Fruit fly (Drosophila melanogaster): Measurements from ENCODE around the gene CG7974.

The CG7974 gene

DNA sequence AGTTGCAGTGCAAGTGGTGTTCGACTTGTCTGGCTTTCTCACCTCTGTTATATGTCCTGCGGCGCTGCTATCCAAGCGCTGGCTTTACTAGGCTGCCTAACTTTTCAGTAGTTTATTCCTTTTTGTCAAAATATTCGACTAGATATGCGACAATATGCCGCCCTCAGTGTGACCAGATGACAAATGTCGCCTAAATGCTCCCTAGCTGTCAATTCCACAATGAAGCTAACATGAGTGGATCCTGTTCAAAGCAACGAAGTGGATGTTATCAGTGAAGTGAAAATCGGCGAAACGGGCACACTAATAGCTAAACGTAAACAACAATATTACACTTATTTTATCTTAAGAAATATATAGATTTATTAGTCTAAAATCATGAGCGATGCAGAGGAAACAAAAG is at the start of gene CG7974, which contains the start of gene Srrm234:
Gene CG7974, plus strand, starts transcription at position 263 of the 400 bp plus-strand sequence.
Gene Srrm234, minus strand, starts transcription at position 189 of the 400 bp plus-strand sequence.
- TF ChIP-seq Pif1B (GFP tag; optimal IDR thresholded peaks at IDR 0.05) (no peak), gl (tag; optimal IDR thresholded peaks at IDR 0.05) (no peak)

- TF ChIP-seq Ets98B (GFP tag; IDR thresholded peaks at IDR 0.05) = no peak
- no peak for TF ChIP-seq CG4496 (GFP tag; IDR thresholded peaks at IDR 0.05)
- TF ChIP-seq CG13204 (GFP tag; optimal IDR thresholded peaks at IDR 0.05) = no peak
- no peak for TF ChIP-seq D1 (tag; optimal IDR thresholded peaks at IDR 0.05)
- TF ChIP-seq CG15710 (tag; optimal IDR thresholded peaks at IDR 0.05) = no peak
- no peak for TF ChIP-seq CG12605 (GFP tag; IDR thresholded peaks at IDR 0.05)
- no peak for TF ChIP-seq gl (tag; optimal IDR thresholded peaks at IDR 0.05)
- TF ChIP-seq Snoo (tag; optimal IDR thresholded peaks at IDR 0.05) = no peak
- no peak for TF ChIP-seq CG17806 (tag; optimal IDR thresholded peaks at IDR 0.05)
Measured at dm6 chr3L:1615701-1616100, 49.2 kb upstream of the CG7974 start, which contains the start of gene CG12105. CG12105 (minus strand) TSS chr3L:1615801.

DNA sequence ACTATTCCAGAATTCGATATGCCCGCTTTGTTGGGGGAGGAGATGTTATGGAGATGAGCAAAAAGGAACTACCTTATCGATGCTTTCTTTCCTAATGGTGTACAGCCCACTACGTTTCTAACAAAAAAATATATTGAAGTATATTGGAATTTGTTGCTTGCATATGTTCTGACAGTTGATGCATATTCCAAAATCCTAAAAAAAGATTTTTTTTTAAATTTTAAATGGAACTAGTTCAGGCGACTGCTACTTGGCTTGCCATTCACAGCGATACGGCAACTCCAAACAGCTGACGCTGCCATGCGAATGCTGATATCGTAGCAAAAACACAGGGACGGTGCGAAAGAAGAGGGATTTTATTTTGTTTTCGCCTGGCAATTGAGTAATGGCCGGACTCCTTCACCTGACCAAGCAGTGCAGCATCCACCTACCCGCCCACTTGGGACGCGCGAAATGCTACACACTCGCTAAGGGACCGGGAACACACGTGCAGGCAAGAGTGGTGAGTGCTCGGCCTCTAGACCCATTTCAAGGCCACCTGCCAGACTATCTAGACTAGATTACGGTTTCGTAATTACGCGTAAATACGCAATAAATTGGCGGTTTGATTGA is 46.7 kb upstream of the CG7974 start, which contains the start of the genes CG13926, ABCB7 and CG33230:
Gene CG13926, minus strand, starts transcription at position 43 of the 612 bp plus-strand sequence.
Gene ABCB7, plus strand, starts transcription at position 299 of the 612 bp plus-strand sequence.
Gene CG33230, plus strand, starts transcription at position 299 of the 612 bp plus-strand sequence.
- TF ChIP-seq Ets98B (GFP tag; IDR thresholded peaks at IDR 0.05) (0 out of 2 replicates have a peak, but pooled peaks have one; percentile 17), fd96Ca (GFP tag; IDR thresholded peaks at IDR 0.05) (no peak), CG8159 (tag; optimal IDR thresholded peaks at IDR 0.05) (peak; percentile 23), CG8301 (tag; optimal IDR thresholded peaks at IDR 0.05) (no peak), CG15710 (tag; optimal IDR thresholded peaks at IDR 0.05) (peak; percentile 6)

DNA sequence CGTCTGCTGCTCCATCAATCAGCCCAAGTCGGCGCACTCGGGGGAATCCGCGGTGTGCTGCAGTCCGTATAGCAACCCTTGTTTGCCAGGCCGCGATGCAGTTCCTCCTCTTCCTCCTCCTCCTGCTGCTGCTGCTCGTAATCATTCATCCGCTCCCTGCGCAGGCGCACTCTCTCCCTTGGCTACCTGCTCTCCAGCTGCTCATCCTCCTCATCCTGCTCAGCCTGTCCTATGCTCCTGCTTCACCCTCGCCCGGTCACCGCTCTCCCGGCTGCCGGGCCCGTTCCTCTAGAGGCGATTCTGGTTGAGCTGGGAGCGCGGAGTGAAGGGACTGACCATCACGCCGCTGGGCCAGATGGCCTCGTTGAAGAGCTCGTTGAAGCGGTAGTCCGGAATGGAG is 38.0 kb upstream of the CG7974 start:
- TF ChIP-seq CG13204 (GFP tag; optimal IDR thresholded peaks at IDR 0.05) = peak; percentile 12
- no peak for TF ChIP-seq Pif1A (GFP tag; optimal IDR thresholded peaks at IDR 0.05)
- no peak for TF ChIP-seq CG10348 (GFP tag; IDR thresholded peaks at IDR 0.05)

DNA sequence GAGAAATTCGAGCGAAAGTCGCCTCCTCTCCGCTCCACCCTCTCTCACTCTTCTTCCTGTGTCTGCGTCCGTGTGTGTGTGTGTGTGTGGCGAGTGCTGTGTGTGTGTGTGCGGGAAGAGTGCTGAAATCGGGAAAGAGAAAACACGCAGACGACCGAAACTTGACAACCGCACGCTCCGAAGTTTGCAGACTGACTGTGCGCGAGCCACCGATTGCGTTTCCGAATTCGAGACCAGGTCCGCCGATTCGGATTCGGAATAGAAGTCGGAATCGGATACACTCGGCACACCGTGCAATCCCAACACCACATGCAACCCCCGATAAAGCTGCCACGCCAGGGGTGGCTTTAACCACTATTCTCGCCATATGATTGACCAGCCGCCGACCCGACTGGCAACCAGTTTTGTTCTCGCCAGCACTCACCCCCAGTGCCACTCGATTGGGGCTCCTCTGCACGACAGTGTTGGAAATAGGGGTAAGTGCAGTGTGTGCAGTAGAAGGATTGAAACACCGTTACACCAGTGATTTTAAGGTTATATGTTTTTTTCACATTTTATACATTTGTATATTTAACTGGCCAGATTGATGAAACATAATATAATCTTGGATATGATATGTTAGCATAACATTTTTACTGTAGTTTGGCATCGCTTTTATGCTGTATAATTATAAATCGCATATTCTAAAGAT is 36.6 kb upstream of the CG7974 start, which contains the start of gene CG13928:
Gene CG13928, minus strand, starts transcription at position 202 of the 691 bp plus-strand sequence.
- TF ChIP-seq fd96Ca (GFP tag; IDR thresholded peaks at IDR 0.05) (no peak), CG17806 (tag; optimal IDR thresholded peaks at IDR 0.05) (no peak), CG15710 (tag; optimal IDR thresholded peaks at IDR 0.05) (no peak), Pif1A (GFP tag; optimal IDR thresholded peaks at IDR 0.05) (no peak), CG8159 (tag; optimal IDR thresholded peaks at IDR 0.05) (no peak), Ets98B (GFP tag; IDR thresholded peaks at IDR 0.05) (no peak), CG10348 (GFP tag; IDR thresholded peaks at IDR 0.05) (no peak), D1 (tag; optimal IDR thresholded peaks at IDR 0.05) (no peak), CG13204 (GFP tag; optimal IDR thresholded peaks at IDR 0.05) (peak; percentile 25)

- TF ChIP-seq CG12605 (GFP tag; IDR thresholded peaks at IDR 0.05) (peak; percentile 39; the same call in 1 of the 2 replicates), gl (tag; optimal IDR thresholded peaks at IDR 0.05) (no peak), CG4496 (GFP tag; IDR thresholded peaks at IDR 0.05) (no peak), Ets98B (GFP tag; IDR thresholded peaks at IDR 0.05) (0 out of 2 replicates have a peak, but pooled peaks have one; percentile 10), CG15710 (tag; optimal IDR thresholded peaks at IDR 0.05) (peak; percentile 6), CG8159 (tag; optimal IDR thresholded peaks at IDR 0.05) (no peak), CG9948 (tag; optimal IDR thresholded peaks at IDR 0.05) (no peak), CG34367 (tag; optimal IDR thresholded peaks at IDR 0.05) (peak; percentile 13)
Measured at dm6 chr3L:1629064-1629777, 35.7 kb upstream of the CG7974 start, which contains the start of gene GC. GC (minus strand) TSS chr3L:1629301.

DNA sequence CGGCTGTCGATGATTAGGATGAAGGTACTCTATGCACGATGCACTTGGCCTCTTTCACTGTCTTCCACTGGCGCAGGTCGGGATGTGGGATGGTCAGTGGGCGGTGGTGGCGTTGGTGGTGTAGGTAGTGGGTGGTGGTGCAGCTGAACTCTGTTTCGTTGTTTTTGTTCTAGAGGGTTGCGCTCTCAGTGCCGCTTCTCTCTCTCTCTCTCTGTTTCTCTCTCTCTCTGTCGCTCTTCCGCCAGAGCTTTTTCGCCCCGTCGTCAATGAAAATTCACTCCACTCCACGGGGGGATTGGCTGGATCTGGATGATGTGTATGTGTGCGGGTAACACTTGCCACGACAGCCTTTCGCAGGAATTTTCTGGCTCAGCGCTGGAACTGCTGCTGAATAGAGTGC is 28.1 kb upstream of the CG7974 start:
- no peak for TF ChIP-seq CG12605 (GFP tag; IDR thresholded peaks at IDR 0.05)
- no peak for TF ChIP-seq CG4496 (GFP tag; IDR thresholded peaks at IDR 0.05)
- TF ChIP-seq CG15710 (tag; optimal IDR thresholded peaks at IDR 0.05) = no peak
- no peak for TF ChIP-seq D1 (tag; optimal IDR thresholded peaks at IDR 0.05)
- no peak for TF ChIP-seq CG8159 (tag; optimal IDR thresholded peaks at IDR 0.05)
- TF ChIP-seq CG17806 (tag; optimal IDR thresholded peaks at IDR 0.05) = no peak
- no peak for TF ChIP-seq CG10348 (GFP tag; IDR thresholded peaks at IDR 0.05)
- no peak for TF ChIP-seq Pif1B (GFP tag; optimal IDR thresholded peaks at IDR 0.05)
- no peak for TF ChIP-seq fd96Ca (GFP tag; IDR thresholded peaks at IDR 0.05)
- no peak for TF ChIP-seq CG14655 (GFP tag; optimal IDR thresholded peaks at IDR 0.05)
- no peak for TF ChIP-seq CG13204 (GFP tag; optimal IDR thresholded peaks at IDR 0.05)
- no peak for TF ChIP-seq rn (GFP tag; IDR thresholded peaks at IDR 0.05)
